Fruit fly (Drosophila melanogaster): ENCODE results near the gene CG4849.

Gene CG4849

DNA sequence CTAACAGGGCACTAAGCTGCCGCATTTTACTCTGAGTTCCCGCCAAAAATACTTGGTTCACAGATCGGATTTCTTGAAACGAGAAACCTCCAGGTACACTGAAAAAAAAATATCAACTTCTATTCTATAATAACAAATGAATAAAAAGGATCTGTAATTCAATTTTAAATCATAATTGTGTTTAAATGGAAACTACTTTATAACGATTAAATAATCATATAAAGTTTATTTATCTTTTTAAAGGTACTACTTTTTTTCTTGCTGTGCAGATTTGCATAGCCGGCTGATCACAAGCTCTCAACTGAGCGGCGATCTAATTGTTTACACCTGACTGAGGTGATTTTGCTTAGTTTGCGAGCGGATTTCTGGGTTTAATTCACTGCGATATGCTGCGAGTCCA lies 24.1 kb downstream of the CG4849 start (continued):
- TF ChIP-seq trh (GFP tag; optimal IDR thresholded peaks at IDR 0.05), result peak; percentile 32
- TF ChIP-seq rib (GFP tag; IDR thresholded peaks at IDR 0.05), result peak; percentile 30; the same call in 1 of the 2 replicates
- TF ChIP-seq dpn (GFP tag; optimal IDR thresholded peaks at IDR 0.05), result peak; percentile 15 to 60
- TF ChIP-seq Scr (GFP tag; IDR thresholded peaks at IDR 0.05; ENCODE audit: partially characterized antibody), result no peak
- no peak for TF ChIP-seq CG33557 (GFP tag; optimal IDR thresholded peaks at IDR 0.05)
- peak; percentile 2 for TF ChIP-seq zf30C (GFP tag; optimal IDR thresholded peaks at IDR 0.05)
- TF ChIP-seq CG11085 (GFP tag; IDR thresholded peaks at IDR 0.05), result 0 out of 2 replicates have a peak, but pooled peaks have one; percentile 50
- TF ChIP-seq hth (optimal IDR thresholded peaks at IDR 0.05), result no peak
- no peak for TF ChIP-seq maf-S (GFP tag; optimal IDR thresholded peaks at IDR 0.05)
- TF ChIP-seq stc (GFP tag; IDR thresholded peaks at IDR 0.05), result 0 out of 2 replicates have a peak, but pooled peaks have one; percentile 38
- TF ChIP-seq emc (GFP tag; optimal IDR thresholded peaks at IDR 0.05), result no peak
- TF ChIP-seq Myb (GFP tag; optimal IDR thresholded peaks at IDR 0.05), result no peak
- no peak for TF ChIP-seq p53 (GFP tag; optimal IDR thresholded peaks at IDR 0.05)
- TF ChIP-seq disco-r (GFP tag; optimal IDR thresholded peaks at IDR 0.05), result no peak
- no peak for TF ChIP-seq CG33213 (GFP tag; optimal IDR thresholded peaks at IDR 0.05)
- peak; percentile 84 for TF ChIP-seq Rfx (GFP tag; IDR thresholded peaks at IDR 0.05)
- TF ChIP-seq CG17568 (GFP tag; optimal IDR thresholded peaks at IDR 0.05), result no peak
- no peak for TF ChIP-seq CG17912 (GFP tag; optimal IDR thresholded peaks at IDR 0.05)
- peak in 1 of 2 experiments; percentile 56 for TF ChIP-seq Eip74EF (GFP tag; optimal IDR thresholded peaks at IDR 0.05)
- no peak for TF ChIP-seq Atf-2 (GFP tag; optimal IDR thresholded peaks at IDR 0.05)
- TF ChIP-seq CG15479 (GFP tag; optimal IDR thresholded peaks at IDR 0.05), result no peak
- peak; percentile 86 for TF ChIP-seq PHDP (tag; optimal IDR thresholded peaks at IDR 0.05)
- TF ChIP-seq B-H2 (GFP tag; optimal IDR thresholded peaks at IDR 0.05), result peak; percentile 20
- no peak for TF ChIP-seq Pdp1 (GFP tag; optimal IDR thresholded peaks at IDR 0.05)
- TF ChIP-seq CG31365 (tag; optimal IDR thresholded peaks at IDR 0.05), result no peak
- peak; percentile 2 for TF ChIP-seq CG2202 (tag; optimal IDR thresholded peaks at IDR 0.05)
- peak; percentile 34 for TF ChIP-seq caup (GFP tag; optimal IDR thresholded peaks at IDR 0.05; ENCODE audit: severe bottlenecking)
- TF ChIP-seq Nf-YC (tag; optimal IDR thresholded peaks at IDR 0.05), result peak; percentile 17
- no peak for TF ChIP-seq Trl (optimal IDR thresholded peaks at IDR 0.05)
- no peak for TF ChIP-seq Trl (GFP tag; optimal IDR thresholded peaks at IDR 0.05)
- peak; percentile 69 for TF ChIP-seq Ptx1 (GFP tag; IDR thresholded peaks at IDR 0.05)
- TF ChIP-seq CkIIα-i1 (GFP tag; IDR thresholded peaks at IDR 0.05), result no peak
- peak; percentile 39; the same call in 1 of the 3 replicates for TF ChIP-seq CG7357 (GFP tag; IDR thresholded peaks at IDR 0.05)
- TF ChIP-seq CG3163 (GFP tag; optimal IDR thresholded peaks at IDR 0.05), result no peak
- no peak for TF ChIP-seq tll (GFP tag; optimal IDR thresholded peaks at IDR 0.05)
- no peak for TF ChIP-seq br (optimal IDR thresholded peaks at IDR 0.05)
- peak; percentile 57 for TF ChIP-seq az2 (GFP tag; optimal IDR thresholded peaks at IDR 0.05)
- no peak for TF ChIP-seq CG2129 (GFP tag; IDR thresholded peaks at IDR 0.05; ENCODE audit: partially characterized antibody)
- TF ChIP-seq CG8924 (tag; optimal IDR thresholded peaks at IDR 0.05), result peak; percentile 72
- peak; percentile 78 for TF ChIP-seq CG3847 (GFP tag; IDR thresholded peaks at IDR 0.05)
- 0 out of 2 replicates have a peak, but pooled peaks have one; percentile 22 for TF ChIP-seq Taf1 (GFP tag; IDR thresholded peaks at IDR 0.05)
- no peak for TF ChIP-seq CHES-1-like (GFP tag; optimal IDR thresholded peaks at IDR 0.05)
- peak; percentile 77 for TF ChIP-seq CG14014 (GFP tag; IDR thresholded peaks at IDR 0.05)
- TF ChIP-seq CG31441 (GFP tag; IDR thresholded peaks at IDR 0.05), result peak; percentile 74
- peak; percentile 73 for TF ChIP-seq CG10979 (tag; optimal IDR thresholded peaks at IDR 0.05)
- peak; percentile 5 for TF ChIP-seq CrebB (tag; optimal IDR thresholded peaks at IDR 0.05)
- TF ChIP-seq CG1603 (tag; optimal IDR thresholded peaks at IDR 0.05), result no peak
- TF ChIP-seq usp (GFP tag; optimal IDR thresholded peaks at IDR 0.05), result no peak
- peak; percentile 60 for TF ChIP-seq CG17359 (tag; optimal IDR thresholded peaks at IDR 0.05)
- no peak for TF ChIP-seq exex (tag; optimal IDR thresholded peaks at IDR 0.05)
- TF ChIP-seq Optix (GFP tag; IDR thresholded peaks at IDR 0.05), result peak; percentile 37; the same call in 1 of the 3 replicates
